Fruit fly (Drosophila melanogaster) whole organism, embryonic: ENCODE measurements around the gene CG34408.

Experiments used
- Adf1 ChIP-seq: fragments of 200-800 bp; sonication (Bioruptor generic); IDR thresholded peaks from 2 replicates; pipeline ENCODE4 v1.3.6; 2022; ENCODE audit warnings: missing biosample characterization, missing genetic modification characterization
- B-H1 ChIP-seq: fragments of 200-800 bp; sonication (Bioruptor generic); IDR thresholded peaks from 3 replicates; pipeline ENCODE4 v1.3.6; 2022; ENCODE audit warnings: missing biosample characterization, missing genetic modification characterization
- CG14050 ChIP-seq: fragments of 200-800 bp; sonication (Bioruptor generic); IDR thresholded peaks from 3 replicates; pipeline ENCODE4 v1.3.6; 2022; ENCODE audit warnings: missing biosample characterization, missing genetic modification characterization
- CG1832 ChIP-seq: fragments of 200-800 bp; sonication (Bioruptor generic); optimal IDR thresholded peaks from 2 replicates; lab custom pipeline; 2017; ENCODE audit warnings: missing biosample characterization, mild to moderate bottlenecking, missing genetic modification characterization, inconsistent platforms
- CG31224 ChIP-seq: fragments of 200-800 bp; sonication (Bioruptor generic); IDR thresholded peaks from 2 replicates; pipeline ENCODE4 v1.3.6; 2022; ENCODE audit warnings: missing biosample characterization, missing genetic modification characterization
- CG6654 ChIP-seq: fragments of 200-800 bp; sonication (Bioruptor generic); optimal IDR thresholded peaks from 2 replicates; lab custom pipeline; 2017; ENCODE audit warnings: missing biosample characterization, mild to moderate bottlenecking, missing genetic modification characterization
- CG7786 ChIP-seq: fragments of 200-800 bp; sonication (Bioruptor generic); optimal IDR thresholded peaks from 2 replicates; lab custom pipeline; 2016; ENCODE audit warnings: missing biosample characterization, missing genetic modification characterization
- D ChIP-seq, 2 experiments: fragments of 200-800 bp in 1 of 2; fragments of >200 bp in 1 of 2; sonication (Bioruptor generic) in 1 of 2; optimal IDR thresholded peaks; 2 replicates in 1 of 2; 3 replicates in 1 of 2; lab custom pipeline; 2017; ENCODE audit warnings: mild to moderate bottlenecking in 1 of 2, missing biosample characterization in 1 of 2, missing genetic modification characterization in 1 of 2, missing genetic modification reagents in 1 of 2
- lola ChIP-seq, 3 experiments: fragments of >200 bp in 2 of 3; fragments of 200-800 bp in 1 of 3; sonication (Bioruptor generic) in 1 of 3; optimal IDR thresholded peaks; 2 replicates each; lab custom pipeline; 2017 to 2019; ENCODE audit warnings: missing biosample characterization in 3 of 3, missing genetic modification characterization in 3 of 3, mild to moderate bottlenecking in 1 of 3, moderate library complexity in 1 of 3
- pita ChIP-seq: fragments of 200-800 bp; sonication (Bioruptor generic); optimal IDR thresholded peaks from 2 replicates; lab custom pipeline; 2017; ENCODE audit warnings: missing biosample characterization, mild to moderate bottlenecking, missing genetic modification characterization
- run ChIP-seq: fragments of 200-800 bp; sonication (Bioruptor generic); optimal IDR thresholded peaks from 3 replicates; lab custom pipeline; 2018; ENCODE audit warnings: missing biosample characterization, mild to moderate bottlenecking, missing genetic modification characterization
- seq ChIP-seq: fragments of 200-800 bp; sonication (Bioruptor generic); IDR thresholded peaks from 2 replicates; pipeline ENCODE4 v1.3.6; 2022; ENCODE audit warnings: missing biosample characterization, missing genetic modification characterization
- so ChIP-seq: fragments of 200-800 bp; sonication (Bioruptor generic); IDR thresholded peaks from 3 replicates; pipeline ENCODE4 v1.3.6; 2022; ENCODE audit warnings: missing biosample characterization, missing genetic modification characterization
- ttk ChIP-seq: fragments of 200-800 bp; sonication (Bioruptor generic); IDR thresholded peaks from 2 replicates; pipeline ENCODE4 v2.1.2; 2022; ENCODE audit warnings: missing biosample characterization, missing genetic modification characterization

- TF ChIP-seq B-H1 (GFP tag; lab: Robert Waterston, UW) (no peak), ttk (GFP tag; lab: Robert Waterston, UW) (no peak), CG31224 (no peak), pita (GFP tag; lab: Kevin White, UChicago) (no peak), so (no peak), CG1832 (GFP tag; lab: Kevin White, UChicago) (no peak), seq (GFP tag; lab: Robert Waterston, UW) (no peak), D (optimal IDR thresholded peaks at IDR 0.05; lab: Kevin White, UChicago) (no peak), D (GFP tag; optimal IDR thresholded peaks at IDR 0.05; lab: Kevin White, UChicago) (no peak), Adf1 (no peak), run (tag; lab: Kevin White, UChicago) (no peak), CG7786 (GFP tag; lab: Kevin White, UChicago) (no peak), lola (GFP tag; optimal IDR thresholded peaks at IDR 0.05; lab: Kevin White, UChicago) (no peak), CG6654 (GFP tag; lab: Kevin White, UChicago) (no peak), CG14050 (GFP tag; lab: Robert Waterston, UW) (no peak)
Observed at dm6 chrX:10242883-10243282, 23.0 kb downstream of the CG34408 start.
